Fruit fly (Drosophila melanogaster) whole organism, prepupa: Measurements from ENCODE around the gene CG7573.

ENCODE experiments used
- Blimp-1 ChIP-seq: fragments of 200-800 bp; sonication (Bioruptor generic); optimal IDR thresholded peaks from 3 replicates; lab custom pipeline; 2017; ENCODE audit warnings: missing biosample characterization, missing genetic modification characterization, mild to moderate bottlenecking, moderate library complexity, missing genetic modification reagents
- CG10669 ChIP-seq: fragments of 200-800 bp; sonication (Bioruptor generic); optimal IDR thresholded peaks from 3 replicates; lab custom pipeline; 2018; ENCODE audit warnings: missing biosample characterization, mild to moderate bottlenecking, missing genetic modification characterization, moderate library complexity
- CG11294 ChIP-seq: fragments of 200-800 bp; sonication (Bioruptor generic); IDR thresholded peaks from 2 replicates; pipeline ENCODE4 v1.3.6; 2022; ENCODE audit warnings: missing biosample characterization, missing genetic modification characterization
- CG11902 ChIP-seq: fragments of 200-800 bp; sonication (Bioruptor generic); optimal IDR thresholded peaks from 3 replicates; lab custom pipeline; 2016; ENCODE audit warnings: missing biosample characterization, missing genetic modification characterization
- CG15336 ChIP-seq: fragments of 200-800 bp; sonication (Bioruptor generic); IDR thresholded peaks from 2 replicates; pipeline ENCODE4 v1.3.6; 2022; ENCODE audit warnings: missing biosample characterization, missing genetic modification characterization
- CG3032 ChIP-seq: fragments of 200-800 bp; optimal IDR thresholded peaks from 2 replicates; lab custom pipeline; 2019; ENCODE audit warnings: missing biosample characterization, mild to moderate bottlenecking, missing genetic modification characterization, moderate library complexity
- CG34406 ChIP-seq: fragments of 200-800 bp; sonication (Bioruptor generic); optimal IDR thresholded peaks from 3 replicates; lab custom pipeline; 2016; ENCODE audit warnings: missing biosample characterization, missing genetic modification characterization
- CG3919 ChIP-seq: fragments of 200-800 bp; sonication (Bioruptor generic); optimal IDR thresholded peaks from 3 replicates; lab custom pipeline; 2016; ENCODE audit warnings: missing biosample characterization, missing genetic modification characterization
- CG6163 ChIP-seq: fragments of 200-800 bp; sonication (Bioruptor generic); IDR thresholded peaks from 3 replicates; pipeline ENCODE4 v1.3.6; 2022; ENCODE audit warnings: missing biosample characterization, missing genetic modification characterization
- CG6276 ChIP-seq: fragments of 200-800 bp; sonication (Bioruptor generic); optimal IDR thresholded peaks from 2 replicates; lab custom pipeline; 2017; ENCODE audit warnings: missing biosample characterization, mild to moderate bottlenecking, missing genetic modification characterization
- CG6854 ChIP-seq: fragments of 200-800 bp; sonication (Bioruptor generic); optimal IDR thresholded peaks from 2 replicates; lab custom pipeline; 2017; ENCODE audit warnings: missing biosample characterization, mild to moderate bottlenecking, missing genetic modification characterization
- CG8119 ChIP-seq: fragments of 200-800 bp; sonication (Bioruptor generic); IDR thresholded peaks from 3 replicates; pipeline ENCODE4 v1.3.6; 2022; ENCODE audit warnings: missing biosample characterization, missing genetic modification characterization
- CG8319 ChIP-seq: fragments of 200-800 bp; sonication (Bioruptor generic); optimal IDR thresholded peaks from 3 replicates; lab custom pipeline; 2016; ENCODE audit warnings: missing biosample characterization, missing genetic modification characterization
- CG8632 ChIP-seq: fragments of 200-800 bp; sonication (Bioruptor generic); optimal IDR thresholded peaks from 3 replicates; lab custom pipeline; 2016; ENCODE audit warnings: missing biosample characterization, missing genetic modification characterization
- CG9139 ChIP-seq: fragments of 200-800 bp; sonication (Bioruptor generic); optimal IDR thresholded peaks from 3 replicates; lab custom pipeline; 2017; ENCODE audit warnings: missing biosample characterization, mild to moderate bottlenecking, missing genetic modification characterization
- Eip75B ChIP-seq: fragments of 200-800 bp; sonication (Bioruptor generic); optimal IDR thresholded peaks from 3 replicates; lab custom pipeline; 2016; ENCODE audit warnings: missing biosample characterization, missing genetic modification characterization
- Eip78C ChIP-seq: fragments of 200-800 bp; sonication (Bioruptor generic); peaks from one replicate; lab custom pipeline; 2016; ENCODE audit warnings: missing biosample characterization, missing genetic modification characterization
- Eip93F ChIP-seq: fragments of 200-800 bp; sonication (Bioruptor generic); optimal IDR thresholded peaks from 2 replicates; lab custom pipeline; 2016; ENCODE audit warnings: missing biosample characterization, mild to moderate bottlenecking, missing genetic modification characterization
- Ets21C ChIP-seq: fragments of 200-800 bp; sonication (Bioruptor generic); optimal IDR thresholded peaks from 3 replicates; lab custom pipeline; 2016; ENCODE audit warnings: missing biosample characterization, missing genetic modification characterization
- Hr39 ChIP-seq: fragments of 200-800 bp; sonication (Bioruptor generic); optimal IDR thresholded peaks from 2 replicates; lab custom pipeline; 2016; ENCODE audit warnings: missing biosample characterization, missing genetic modification characterization
- Hr4 ChIP-seq: fragments of 200-800 bp; sonication (Bioruptor generic); optimal IDR thresholded peaks from 3 replicates; lab custom pipeline; 2016; ENCODE audit warnings: missing biosample characterization, missing genetic modification characterization
- Lpt ChIP-seq: fragments of 200-800 bp; sonication (Bioruptor generic); optimal IDR thresholded peaks from 3 replicates; lab custom pipeline; 2016; ENCODE audit warnings: missing biosample characterization, missing genetic modification characterization
- Met ChIP-seq: fragments of 200-800 bp; sonication (Bioruptor generic); optimal IDR thresholded peaks from 3 replicates; lab custom pipeline; 2016; ENCODE audit warnings: missing biosample characterization, missing genetic modification characterization
- OdsH ChIP-seq: fragments of 200-800 bp; sonication (Bioruptor generic); optimal IDR thresholded peaks from 3 replicates; lab custom pipeline; 2016; ENCODE audit warnings: missing biosample characterization, missing genetic modification characterization
- Sox102F ChIP-seq: fragments of 200-800 bp; sonication (Bioruptor generic); optimal IDR thresholded peaks from 2 replicates; lab custom pipeline; 2016; ENCODE audit warnings: missing biosample characterization, mild to moderate bottlenecking, missing genetic modification characterization
- Sox14 ChIP-seq: fragments of 200-800 bp; sonication (Bioruptor generic); optimal IDR thresholded peaks from 3 replicates; lab custom pipeline; 2016; ENCODE audit warnings: missing biosample characterization, missing genetic modification characterization
- Sox15 ChIP-seq: fragments of 200-800 bp; sonication (Bioruptor generic); optimal IDR thresholded peaks from 3 replicates; lab custom pipeline; 2016; ENCODE audit warnings: missing biosample characterization, missing genetic modification characterization
- achi ChIP-seq: fragments of 200-800 bp; sonication (Bioruptor generic); optimal IDR thresholded peaks from 3 replicates; lab custom pipeline; 2016; ENCODE audit warnings: missing biosample characterization, missing genetic modification characterization
- acj6 ChIP-seq: fragments of 200-800 bp; sonication (Bioruptor generic); optimal IDR thresholded peaks from 3 replicates; lab custom pipeline; 2016; ENCODE audit warnings: missing biosample characterization, missing genetic modification characterization
- cyc ChIP-seq: fragments of 200-800 bp; sonication (Bioruptor generic); optimal IDR thresholded peaks from 3 replicates; lab custom pipeline; 2016; ENCODE audit warnings: missing biosample characterization, missing genetic modification characterization
- dac ChIP-seq: fragments of 200-800 bp; sonication (Bioruptor generic); optimal IDR thresholded peaks from 2 replicates; lab custom pipeline; 2017; ENCODE audit warnings: missing biosample characterization, mild to moderate bottlenecking, missing genetic modification characterization
- dsx ChIP-seq: fragments of 200-800 bp; optimal IDR thresholded peaks from 3 replicates; lab custom pipeline; 2019; ENCODE audit warnings: missing biosample characterization, mild to moderate bottlenecking, missing genetic modification characterization, moderate library complexity; ENCODE audit not compliant: poor library complexity, severe bottlenecking
- eg ChIP-seq: fragments of 200-800 bp; sonication (Bioruptor generic); IDR thresholded peaks from 3 replicates; pipeline ENCODE4 v1.3.6; 2022; ENCODE audit warnings: missing biosample characterization, missing genetic modification characterization
- esn ChIP-seq: fragments of 200-800 bp; sonication (Bioruptor generic); optimal IDR thresholded peaks from 2 replicates; lab custom pipeline; 2016; ENCODE audit warnings: missing biosample characterization, mild to moderate bottlenecking, missing genetic modification characterization, moderate library complexity
- fd59A ChIP-seq: fragments of 200-800 bp; sonication (Bioruptor generic); optimal IDR thresholded peaks from 2 replicates; lab custom pipeline; 2017; ENCODE audit warnings: missing biosample characterization, mild to moderate bottlenecking, missing genetic modification characterization, missing genetic modification reagents
- fkh ChIP-seq: fragments of 200-800 bp; sonication (Bioruptor generic); optimal IDR thresholded peaks from 3 replicates; lab custom pipeline; 2017; ENCODE audit warnings: missing biosample characterization, mild to moderate bottlenecking, missing genetic modification characterization, moderate library complexity
- net ChIP-seq: fragments of 200-800 bp; sonication (Bioruptor generic); optimal IDR thresholded peaks from 3 replicates; lab custom pipeline; 2016; ENCODE audit warnings: missing biosample characterization, missing genetic modification characterization
- pdm3 ChIP-seq: fragments of 200-800 bp; sonication (Bioruptor generic); optimal IDR thresholded peaks from 3 replicates; lab custom pipeline; 2016; ENCODE audit warnings: missing biosample characterization, missing genetic modification characterization
- salr ChIP-seq, 2 experiments: fragments of 200-800 bp; sonication (Bioruptor generic); optimal IDR thresholded peaks; 3 replicates each; lab custom pipeline; 2016 to 2018; ENCODE audit warnings: missing biosample characterization in 2 of 2, missing genetic modification characterization in 2 of 2, mild to moderate bottlenecking in 1 of 2
- ss ChIP-seq, 2 experiments: fragments of 200-800 bp; sonication (Bioruptor generic); optimal IDR thresholded peaks; 2 replicates in 1 of 2; 3 replicates in 1 of 2; lab custom pipeline; 2017 to 2018; ENCODE audit warnings: mild to moderate bottlenecking in 2 of 2, missing biosample characterization in 2 of 2, missing genetic modification characterization in 2 of 2, moderate library complexity in 1 of 2
- svp ChIP-seq: fragments of 200-800 bp; sonication (Bioruptor generic); peaks from one replicate; lab custom pipeline; 2016; ENCODE audit warnings: missing biosample characterization, missing genetic modification characterization
- topi ChIP-seq: fragments of 200-800 bp; sonication (Bioruptor generic); optimal IDR thresholded peaks from 3 replicates; lab custom pipeline; 2016; ENCODE audit warnings: missing biosample characterization, missing genetic modification characterization
- vri ChIP-seq: fragments of 200-800 bp; sonication (Bioruptor generic); optimal IDR thresholded peaks from 3 replicates; lab custom pipeline; 2016; ENCODE audit warnings: missing biosample characterization, mild to moderate bottlenecking, missing genetic modification characterization

The CG7573 gene

dm6 chr3L:11293378-11293777, 18.2 kb upstream of the CG7573 start:
- TF ChIP-seq CG11902 (GFP tag; lab: Kevin White, UChicago) (no peak), Lpt (GFP tag; lab: Kevin White, UChicago) (no peak), CG15336 (GFP tag; lab: Robert Waterston, UW) (peak; percentile 46), Sox14 (GFP tag; lab: Kevin White, UChicago) (no peak), salr (GFP tag; optimal IDR thresholded peaks at IDR 0.05; lab: Kevin White, UChicago) (no peak), Hr39 (GFP tag; lab: Kevin White, UChicago) (peak; percentile 13), net (GFP tag; lab: Kevin White, UChicago) (peak; percentile 23), Eip78C (GFP tag; lab: Kevin White, UChicago) (peak; percentile 26), CG3032 (tag; lab: Kevin White, UChicago) (peak; percentile 7), CG3919 (peak; percentile 36), OdsH (GFP tag; lab: Kevin White, UChicago) (no peak), svp (peak; percentile 55), esn (peak; percentile 40), Sox102F (no peak), topi (peak; percentile 12), CG34406 (GFP tag; lab: Kevin White, UChicago) (no peak), Ets21C (GFP tag; lab: Kevin White, UChicago) (peak; percentile 34), Blimp-1 (GFP tag; lab: Kevin White, UChicago) (no peak), CG10669 (GFP tag; lab: Kevin White, UChicago) (peak; percentile 6), Sox15 (no peak), CG6163 (peak; percentile 65), dac (GFP tag; lab: Kevin White, UChicago) (no peak), CG6276 (GFP tag; lab: Kevin White, UChicago) (no peak), dsx (GFP tag; lab: Kevin White, UChicago) (no peak), acj6 (GFP tag; lab: Kevin White, UChicago) (no peak), CG6854 (peak; percentile 33), eg (GFP tag; lab: Robert Waterston, UW) (peak; percentile 68), CG8119 (GFP tag; lab: Robert Waterston, UW) (0 out of 3 replicates have a peak, but pooled peaks have one; percentile 41), vri (GFP tag; lab: Kevin White, UChicago) (peak; percentile 4), cyc (peak; percentile 40), CG8632 (GFP tag; lab: Kevin White, UChicago) (no peak), achi (peak; percentile 12), fd59A (GFP tag; lab: Kevin White, UChicago) (no peak)

dm6 chr3L:11294496-11295163, 16.9 kb upstream of the CG7573 start:
- peak; percentile 48 for TF ChIP-seq Lpt (GFP tag; lab: Kevin White, UChicago)
- TF ChIP-seq CG3919 = peak; percentile 27
- TF ChIP-seq CG8319 (GFP tag; lab: Kevin White, UChicago) = no peak
- peak; percentile 79 for TF ChIP-seq svp
- TF ChIP-seq Eip75B (GFP tag; lab: Kevin White, UChicago) = peak; percentile 35
- TF ChIP-seq achi = no peak
- no peak for TF ChIP-seq Hr4
- peak; percentile 25 for TF ChIP-seq Sox14 (GFP tag; lab: Kevin White, UChicago)
- TF ChIP-seq Sox15 = no peak
- TF ChIP-seq fkh (GFP tag; lab: Kevin White, UChicago) = peak; percentile 3
- no peak for TF ChIP-seq ss (GFP tag; optimal IDR thresholded peaks at IDR 0.05; lab: Kevin White, UChicago)
- TF ChIP-seq OdsH (GFP tag; lab: Kevin White, UChicago) = no peak
- TF ChIP-seq CG6163 = peak; percentile 42; the same call in 2 of the 3 replicates
- no peak for TF ChIP-seq Met (GFP tag; lab: Kevin White, UChicago)
- TF ChIP-seq CG15336 (GFP tag; lab: Robert Waterston, UW) = peak; percentile 49; the same call in 1 of the 2 replicates
- TF ChIP-seq eg (GFP tag; lab: Robert Waterston, UW) = peak; percentile 60; the same call in 2 of the 3 replicates
- TF ChIP-seq fd59A (GFP tag; lab: Kevin White, UChicago) = no peak
- no peak for TF ChIP-seq CG11294 (GFP tag; lab: Robert Waterston, UW)
- TF ChIP-seq vri (GFP tag; lab: Kevin White, UChicago) = peak; percentile 42
- no peak for TF ChIP-seq CG11902 (GFP tag; lab: Kevin White, UChicago)
- TF ChIP-seq CG8119 (GFP tag; lab: Robert Waterston, UW) = peak; percentile 49; the same call in 1 of the 3 replicates
- TF ChIP-seq CG9139 (GFP tag; lab: Kevin White, UChicago) = peak; percentile 19
- peak; percentile 5 for TF ChIP-seq CG34406 (GFP tag; lab: Kevin White, UChicago)
- no peak for TF ChIP-seq CG3032 (tag; lab: Kevin White, UChicago)
- TF ChIP-seq Eip93F = no peak
- TF ChIP-seq CG6854 = peak; percentile 79
- TF ChIP-seq Eip78C (GFP tag; lab: Kevin White, UChicago) = no peak
- no peak for TF ChIP-seq pdm3
- TF ChIP-seq Sox102F = peak; percentile 10
- TF ChIP-seq acj6 (GFP tag; lab: Kevin White, UChicago) = no peak
- TF ChIP-seq, all 60 proteins: peak for 15
